Fruit fly (Drosophila melanogaster): ENCODE results near the gene CG31633.
A peak's percentile ranks its signal among the peaks of the same experiment; 100 is the strongest.

The CG31633 gene

DNA sequence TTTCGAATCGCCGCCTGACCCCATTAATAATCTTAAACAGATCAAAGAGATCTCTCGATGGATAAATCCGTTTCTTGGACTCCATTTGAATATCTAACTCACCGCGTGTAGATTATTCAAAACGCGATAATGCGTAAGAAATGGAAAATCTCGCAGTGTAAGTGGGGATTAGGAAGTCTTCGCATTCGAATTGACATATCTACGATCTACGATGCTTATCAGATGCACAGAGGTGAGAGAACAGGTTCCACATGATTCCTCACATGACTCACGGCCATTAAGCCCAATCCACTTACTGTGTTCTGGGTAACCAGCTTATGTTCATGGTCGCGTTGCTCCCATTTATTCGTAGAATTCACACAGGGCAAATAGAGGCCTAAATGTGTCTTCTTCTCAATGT, 40.1 kb upstream of the CG31633 start:
- no peak for TF ChIP-seq D1 (tag; optimal IDR thresholded peaks at IDR 0.05)
- no peak for TF ChIP-seq rn (GFP tag; IDR thresholded peaks at IDR 0.05)

DNA sequence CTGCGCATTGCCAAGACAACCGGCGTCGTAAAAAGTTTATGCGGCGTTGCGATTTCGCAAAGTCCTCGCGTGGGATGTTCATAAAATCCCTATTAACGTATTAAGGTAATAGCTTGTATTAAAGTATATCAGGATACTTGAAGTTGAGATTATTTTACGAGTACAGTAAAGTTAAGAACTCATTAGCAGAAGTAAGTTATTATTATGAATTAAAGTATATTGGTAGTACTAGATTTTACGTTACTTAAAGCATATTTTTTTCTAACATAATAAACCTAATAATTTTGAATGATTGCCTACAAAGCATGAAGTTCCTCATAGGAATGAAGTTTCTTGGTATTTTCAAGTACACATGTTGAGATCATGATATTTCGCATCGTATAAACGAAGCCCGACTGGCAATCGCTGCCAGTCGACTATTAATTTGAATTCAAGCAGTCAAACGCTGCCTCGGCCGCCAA, 37.7 kb upstream of the CG31633 start:
- TF ChIP-seq CG12605 (GFP tag; IDR thresholded peaks at IDR 0.05) (0 out of 2 replicates have a peak, but pooled peaks have one; percentile 23), CG14655 (GFP tag; optimal IDR thresholded peaks at IDR 0.05) (peak; percentile 86), CG13204 (GFP tag; optimal IDR thresholded peaks at IDR 0.05) (peak; percentile 55), CG17806 (tag; optimal IDR thresholded peaks at IDR 0.05) (peak; percentile 52), Pif1B (GFP tag; optimal IDR thresholded peaks at IDR 0.05) (peak; percentile 39), D1 (tag; optimal IDR thresholded peaks at IDR 0.05) (peak; percentile 43), Snoo (tag; optimal IDR thresholded peaks at IDR 0.05) (peak; percentile 44), Ets98B (GFP tag; IDR thresholded peaks at IDR 0.05) (no peak), CG15710 (tag; optimal IDR thresholded peaks at IDR 0.05) (peak; percentile 77), fd96Ca (GFP tag; IDR thresholded peaks at IDR 0.05) (peak; percentile 30; the same call in 1 of the 3 replicates), Pif1A (GFP tag; optimal IDR thresholded peaks at IDR 0.05) (peak; percentile 65), CG10348 (GFP tag; IDR thresholded peaks at IDR 0.05) (no peak), CG8159 (tag; optimal IDR thresholded peaks at IDR 0.05) (peak; percentile 83), CG8301 (tag; optimal IDR thresholded peaks at IDR 0.05) (peak; percentile 81), rn (GFP tag; IDR thresholded peaks at IDR 0.05) (no peak), CG9948 (tag; optimal IDR thresholded peaks at IDR 0.05) (peak; percentile 69), CG4496 (GFP tag; IDR thresholded peaks at IDR 0.05) (0 out of 3 replicates have a peak, but pooled peaks have one; percentile 59), CG32121 (GFP tag; IDR thresholded peaks at IDR 0.05) (no peak), CG34367 (tag; optimal IDR thresholded peaks at IDR 0.05) (peak; percentile 66)

DNA sequence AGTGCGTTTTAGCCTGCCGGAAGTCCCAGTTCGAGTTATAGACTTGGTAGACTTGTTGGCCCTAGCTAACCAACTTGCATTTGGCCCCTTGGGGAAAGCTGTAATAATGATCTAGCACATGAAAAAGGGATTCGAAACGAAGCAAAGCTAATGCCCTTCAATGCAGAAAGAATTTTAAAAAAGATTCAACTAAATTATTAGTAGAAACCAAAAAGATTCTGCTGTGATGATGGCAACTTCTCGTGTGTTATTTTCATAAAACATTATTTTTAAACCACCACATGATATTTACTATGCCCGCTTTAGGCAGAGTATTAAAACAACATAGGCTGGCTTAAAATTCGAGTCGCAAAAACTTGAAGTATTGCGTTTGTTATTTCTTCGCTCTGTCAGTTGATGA, 35.9 kb upstream of the CG31633 start:
- TF ChIP-seq Snoo (tag; optimal IDR thresholded peaks at IDR 0.05) (no peak), D1 (tag; optimal IDR thresholded peaks at IDR 0.05) (no peak), rn (GFP tag; IDR thresholded peaks at IDR 0.05) (no peak), Pif1B (GFP tag; optimal IDR thresholded peaks at IDR 0.05) (no peak), CG12605 (GFP tag; IDR thresholded peaks at IDR 0.05) (no peak), EcR (GFP tag; optimal IDR thresholded peaks at IDR 0.05) (no peak), gl (tag; optimal IDR thresholded peaks at IDR 0.05) (no peak), Pif1A (GFP tag; optimal IDR thresholded peaks at IDR 0.05) (peak; percentile 22), CG10348 (GFP tag; IDR thresholded peaks at IDR 0.05) (no peak), Ets98B (GFP tag; IDR thresholded peaks at IDR 0.05) (no peak), CG8301 (tag; optimal IDR thresholded peaks at IDR 0.05) (peak; percentile 30), CG13204 (GFP tag; optimal IDR thresholded peaks at IDR 0.05) (no peak), CG14655 (GFP tag; optimal IDR thresholded peaks at IDR 0.05) (peak; percentile 59), CG9948 (tag; optimal IDR thresholded peaks at IDR 0.05) (peak; percentile 25), fd96Ca (GFP tag; IDR thresholded peaks at IDR 0.05) (no peak), CG32121 (GFP tag; IDR thresholded peaks at IDR 0.05) (no peak), CG15710 (tag; optimal IDR thresholded peaks at IDR 0.05) (peak; percentile 1), CG17806 (tag; optimal IDR thresholded peaks at IDR 0.05) (peak; percentile 33), CG34367 (tag; optimal IDR thresholded peaks at IDR 0.05) (peak; percentile 14), CG8159 (tag; optimal IDR thresholded peaks at IDR 0.05) (peak; percentile 4), CG4496 (GFP tag; IDR thresholded peaks at IDR 0.05) (no peak)

DNA sequence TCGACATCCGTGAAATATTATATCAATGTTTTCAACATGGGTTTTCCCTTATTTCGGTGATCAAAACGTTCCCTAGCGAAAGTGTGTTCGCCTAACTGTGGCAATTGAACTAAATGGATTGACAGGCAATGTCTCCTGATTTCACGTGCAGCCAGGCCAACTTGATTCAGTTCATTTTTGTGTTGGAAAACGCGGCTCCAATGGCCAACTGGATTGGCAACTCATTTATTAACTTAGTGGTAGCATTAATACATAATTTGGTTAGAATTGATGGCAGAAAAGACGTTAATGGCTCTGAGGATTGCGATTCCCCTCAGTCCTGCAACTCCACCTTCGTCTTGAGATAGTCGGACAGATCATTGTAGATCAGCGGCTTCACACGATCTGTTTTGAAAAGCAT, 30.5 kb upstream of the CG31633 start, which contains the start of gene CG11327:
CG11327 (minus strand) TSS at position 101 of the 400 bp plus-strand sequence.
- TF ChIP-seq fd96Ca (GFP tag; IDR thresholded peaks at IDR 0.05) = no peak
- no peak for TF ChIP-seq Ets98B (GFP tag; IDR thresholded peaks at IDR 0.05)
- no peak for TF ChIP-seq EcR (GFP tag; optimal IDR thresholded peaks at IDR 0.05)
- no peak for TF ChIP-seq CG10348 (GFP tag; IDR thresholded peaks at IDR 0.05)

DNA sequence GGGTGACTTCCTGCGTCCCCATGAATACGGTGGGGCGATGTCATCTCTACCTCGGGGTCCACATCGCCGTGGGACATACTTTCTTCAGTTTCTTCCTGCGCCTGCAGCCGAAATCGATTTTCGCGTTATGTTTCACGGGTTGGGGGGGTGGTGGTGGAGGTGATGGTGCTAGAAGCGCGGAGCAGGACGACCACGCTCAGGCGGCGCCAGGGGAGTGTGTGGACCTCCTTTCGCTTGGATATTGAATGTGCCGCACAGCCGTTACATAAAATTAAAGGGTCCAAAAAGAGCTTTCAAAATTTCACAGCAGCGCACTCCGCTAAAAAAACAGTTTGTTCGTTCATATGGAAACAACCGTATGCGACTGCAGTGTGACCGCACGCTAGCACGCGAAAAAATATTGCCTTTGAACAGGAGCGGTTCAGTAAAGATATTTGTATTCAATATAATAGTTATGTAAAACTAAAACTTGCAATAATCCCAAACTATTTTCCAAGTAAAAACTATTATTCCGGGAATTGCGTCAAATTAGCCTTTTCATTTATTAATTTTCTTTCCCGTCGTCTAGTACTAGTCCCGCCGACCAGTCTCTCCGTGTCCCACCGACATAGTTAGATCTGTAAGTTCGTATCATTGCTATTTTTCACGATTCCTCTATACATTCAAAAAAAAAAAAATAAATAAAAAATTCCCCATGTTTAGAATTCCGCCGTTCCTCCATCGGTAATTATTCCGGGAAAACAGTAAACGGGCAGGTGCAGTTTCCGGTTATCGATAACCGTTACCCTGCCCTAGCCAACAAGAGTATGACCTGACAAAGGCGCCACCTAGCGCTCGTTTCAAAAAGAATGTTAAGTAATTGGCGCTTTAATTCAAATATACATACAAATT, 28.1 kb upstream of the CG31633 start, which contains the start of gene Nhe3:
Nhe3 (minus strand) TSS at position 373 of the 891 bp plus-strand sequence.
- TF ChIP-seq CG14655 (GFP tag; optimal IDR thresholded peaks at IDR 0.05) (no peak), CG9948 (tag; optimal IDR thresholded peaks at IDR 0.05) (no peak), rn (GFP tag; IDR thresholded peaks at IDR 0.05) (peak; percentile 19; the same call in 1 of the 2 replicates), Pif1B (GFP tag; optimal IDR thresholded peaks at IDR 0.05) (peak; percentile 21), CG10348 (GFP tag; IDR thresholded peaks at IDR 0.05) (no peak), CG8301 (tag; optimal IDR thresholded peaks at IDR 0.05) (no peak), CG15710 (tag; optimal IDR thresholded peaks at IDR 0.05) (peak; percentile 65), CG32121 (GFP tag; IDR thresholded peaks at IDR 0.05) (peak; percentile 68), Snoo (tag; optimal IDR thresholded peaks at IDR 0.05) (peak; percentile 79), CG34367 (tag; optimal IDR thresholded peaks at IDR 0.05) (no peak), fd96Ca (GFP tag; IDR thresholded peaks at IDR 0.05) (peak; percentile 78), CG12605 (GFP tag; IDR thresholded peaks at IDR 0.05) (peak; percentile 55; the same call in 1 of the 2 replicates), Pif1A (GFP tag; optimal IDR thresholded peaks at IDR 0.05) (peak; percentile 34), CG13204 (GFP tag; optimal IDR thresholded peaks at IDR 0.05) (no peak), CG17806 (tag; optimal IDR thresholded peaks at IDR 0.05) (peak; percentile 54), CG8159 (tag; optimal IDR thresholded peaks at IDR 0.05) (no peak), EcR (GFP tag; optimal IDR thresholded peaks at IDR 0.05) (no peak), Ets98B (GFP tag; IDR thresholded peaks at IDR 0.05) (peak; percentile 70), gl (tag; optimal IDR thresholded peaks at IDR 0.05) (no peak), CG4496 (GFP tag; IDR thresholded peaks at IDR 0.05) (peak; percentile 77), D1 (tag; optimal IDR thresholded peaks at IDR 0.05) (no peak)

All from whole organism, pupa.